Worm (Caenorhabditis elegans) whole organism, dauer: ENCODE results near the gene ifta-2.

Source experiments
- unc-62 ChIP-seq: sonication (generic microtip); optimal IDR thresholded peaks from 2 replicates; lab custom pipeline; 2017; ENCODE audit warnings: missing biosample characterization, missing genetic modification reagents, missing genetic modification characterization

ifta-2 gene

DNA sequence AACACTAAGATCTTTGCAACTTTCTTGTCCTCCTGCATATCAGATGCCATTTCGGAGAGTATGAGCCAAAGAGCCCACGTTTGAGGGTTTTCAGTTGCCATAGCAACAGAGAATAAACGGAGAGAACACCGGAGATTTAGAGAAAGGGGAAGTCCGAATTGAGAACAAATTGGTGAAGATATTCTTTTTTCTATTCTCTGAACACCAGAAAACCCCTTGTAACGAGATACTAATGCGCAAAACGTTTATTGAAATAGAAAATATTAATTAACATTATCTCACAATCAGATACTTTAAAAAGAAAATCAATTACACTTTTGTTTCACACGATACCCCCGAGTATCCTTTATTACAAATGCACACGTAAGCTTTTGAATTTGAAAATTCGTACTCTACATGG is at the start of gene ifta-2:
TSS of gene ifta-2 (minus strand) at position 101 of the 400 bp plus-strand sequence.
- no peak for TF ChIP-seq unc-62 (GFP tag; lab: Kevin White, UChicago)

DNA sequence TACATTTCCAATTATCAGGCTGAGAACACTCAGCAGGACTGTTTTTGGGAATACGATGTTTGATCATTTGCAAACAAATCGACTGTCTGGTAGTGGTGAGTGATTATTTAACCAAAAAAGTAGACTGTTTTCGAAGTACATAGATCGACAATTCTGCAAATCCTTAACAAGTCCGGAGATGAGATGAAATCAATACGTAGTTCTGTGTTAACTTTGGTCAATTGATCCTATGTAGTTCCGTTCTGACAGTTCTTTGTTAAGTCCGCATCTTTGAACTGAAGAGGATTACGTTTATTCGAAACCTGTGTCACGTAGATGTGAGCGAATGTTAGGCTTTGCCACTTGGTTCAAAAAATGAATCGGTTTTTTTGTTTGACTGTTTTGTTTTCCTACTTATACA is 49.8 kb upstream of the ifta-2 start, which contains the start of gene clec-199:
TSS of gene clec-199 (plus strand) at position 301 of the 400 bp plus-strand sequence.
- TF ChIP-seq unc-62 (GFP tag; lab: Kevin White, UChicago): no peak

DNA sequence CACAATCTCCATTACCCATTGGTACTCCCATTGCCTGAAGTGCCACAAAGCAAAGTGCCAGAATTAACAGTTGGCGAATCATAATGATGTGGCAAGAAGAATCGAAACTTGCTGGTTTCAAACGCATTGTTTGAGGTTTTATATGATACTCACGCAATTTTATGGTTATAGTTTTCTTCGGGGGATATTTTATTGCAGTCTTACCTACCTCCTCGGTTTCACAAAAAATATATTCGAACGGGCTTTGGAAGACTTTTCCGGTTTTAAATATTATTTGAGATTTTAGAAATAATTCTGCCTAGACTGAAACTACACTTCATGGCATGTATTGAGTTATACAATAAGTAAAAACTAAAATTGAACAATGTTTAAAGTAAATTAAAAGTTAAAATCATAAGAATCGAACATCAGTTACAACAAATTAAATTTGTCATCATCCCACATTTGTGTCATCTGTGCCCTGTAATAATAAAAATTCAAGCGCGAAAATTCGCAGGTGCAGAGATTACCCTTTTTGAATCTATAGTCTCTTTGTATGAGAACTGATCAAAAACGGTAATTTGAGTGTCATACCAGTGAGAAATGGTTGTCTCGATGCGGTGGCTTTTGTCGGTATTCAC is 44.9 kb upstream of the ifta-2 start, which contains the start of the genes clec-197 and clec-198:
TSS of gene clec-197 (minus strand) at position 101 of the 620 bp plus-strand sequence.
TSS of gene clec-198 (plus strand) at position 570 of the 620 bp plus-strand sequence.
- TF ChIP-seq unc-62 (GFP tag; lab: Kevin White, UChicago): no peak

DNA sequence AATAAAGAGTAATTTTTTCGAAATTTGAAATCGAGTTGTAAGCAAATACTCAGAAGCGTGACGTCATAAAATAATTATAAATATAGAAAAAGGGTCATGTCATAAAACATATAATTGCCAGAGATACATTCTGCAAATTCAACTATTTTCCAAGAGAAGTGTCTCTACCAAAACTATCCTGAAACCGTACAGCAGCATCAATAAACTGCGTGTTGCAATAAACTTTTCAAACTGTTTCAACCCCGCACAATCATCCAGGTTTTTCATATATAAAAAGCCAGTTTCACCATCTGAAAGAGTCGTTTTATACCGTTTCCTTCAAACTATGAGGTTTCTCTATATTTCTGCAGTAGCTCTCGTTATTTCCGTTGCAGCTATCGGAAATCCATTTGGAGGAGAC is 41.6 kb upstream of the ifta-2 start, which contains the start of gene C49C3.11:
TSS of gene C49C3.11 (plus strand) at position 301 of the 400 bp plus-strand sequence.
- TF ChIP-seq unc-62 (GFP tag; lab: Kevin White, UChicago): no peak

DNA sequence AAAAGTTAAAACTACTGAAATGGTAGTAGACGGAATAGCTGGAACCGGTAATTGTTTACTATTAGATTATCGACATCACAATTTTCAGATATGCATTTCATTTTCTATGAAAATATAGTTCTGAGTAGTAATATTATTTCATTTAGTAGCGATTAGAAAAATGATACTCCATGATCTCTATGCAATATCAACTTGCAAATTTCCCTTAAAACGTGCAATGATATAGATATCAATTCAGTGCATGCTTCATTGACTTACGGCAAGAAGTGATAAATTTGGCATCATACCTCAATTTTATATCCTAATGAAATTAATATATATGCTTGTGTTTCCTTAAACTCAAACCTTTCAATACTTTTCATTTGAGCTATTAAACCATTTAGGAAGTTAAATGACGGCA is 40.8 kb upstream of the ifta-2 start, which contains the start of gene C49C3.21:
TSS of gene C49C3.21 (plus strand) at position 301 of the 400 bp plus-strand sequence.
- no peak for TF ChIP-seq unc-62 (GFP tag; lab: Kevin White, UChicago)

DNA sequence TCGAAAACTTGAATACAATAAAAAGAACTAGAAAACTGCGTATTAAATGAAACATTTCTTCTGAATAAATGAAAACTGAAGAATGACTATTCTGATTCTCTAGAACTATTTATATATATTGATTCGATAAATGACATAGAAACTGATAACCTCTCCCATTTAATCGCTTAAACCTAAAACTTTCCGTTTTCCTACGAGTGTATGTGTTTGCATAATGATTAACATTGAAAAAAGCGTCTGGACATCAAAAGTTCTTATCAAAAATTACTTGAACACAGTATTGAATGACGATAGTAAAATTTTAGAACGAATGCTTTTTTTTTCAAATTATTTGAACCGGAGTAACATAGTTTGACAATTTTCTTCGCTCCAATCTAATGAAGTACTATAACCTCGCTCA is 40.3 kb upstream of the ifta-2 start, which contains the start of gene C49C3.9:
TSS of gene C49C3.9 (minus strand) at position 136 of the 400 bp plus-strand sequence.
- no peak for TF ChIP-seq unc-62 (GFP tag; lab: Kevin White, UChicago)

DNA sequence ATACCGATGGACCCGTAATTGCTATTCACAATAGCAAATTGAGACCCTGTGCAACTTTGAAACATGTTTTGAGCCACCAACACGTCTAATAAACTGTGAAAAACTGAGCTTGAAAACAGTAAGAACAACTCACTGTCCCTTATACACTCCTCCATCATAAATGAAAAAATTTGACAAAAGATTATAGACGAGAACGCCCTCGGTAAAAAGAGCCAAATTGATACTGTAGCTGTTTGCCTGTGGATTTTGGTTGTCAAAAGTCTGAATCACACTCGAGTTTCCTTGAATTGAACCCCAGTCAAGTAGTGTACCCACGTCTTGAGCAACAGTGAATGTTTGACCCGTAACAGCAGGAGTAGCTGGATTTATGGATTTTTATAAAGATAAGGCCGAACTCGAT is 39.2 kb upstream of the ifta-2 start:
- TF ChIP-seq unc-62 (GFP tag; lab: Kevin White, UChicago): no peak

DNA sequence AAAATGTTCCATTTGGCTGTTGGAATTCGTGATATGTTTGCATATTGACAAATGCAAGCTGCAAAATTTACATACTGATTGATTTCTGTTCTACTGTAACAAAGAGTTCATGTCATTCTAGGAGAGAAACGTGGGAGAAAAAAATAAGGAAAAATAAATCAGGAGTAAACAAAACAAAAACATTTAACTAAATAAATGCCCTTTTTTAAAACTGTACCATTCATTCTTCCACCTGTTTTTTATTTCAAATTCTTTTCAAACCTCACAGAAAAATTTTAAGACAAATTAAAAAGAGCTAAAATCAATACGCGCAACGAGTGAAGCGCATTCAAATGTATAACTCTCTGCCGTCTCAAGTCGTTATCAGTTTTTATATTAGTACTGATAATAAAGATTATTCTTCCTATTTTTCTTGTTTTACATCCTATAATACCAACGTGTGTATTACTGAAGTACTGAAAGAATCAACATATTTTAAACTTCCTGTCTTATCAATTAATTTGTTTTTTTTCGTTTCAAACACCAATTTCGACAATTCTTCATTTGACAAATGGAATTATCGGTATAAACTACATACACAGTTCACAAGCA is 37.2 kb upstream of the ifta-2 start, which contains the start of gene C49C3.10:
TSS of gene C49C3.10 (minus strand) at position 51 of the 591 bp plus-strand sequence.
- no peak for TF ChIP-seq unc-62 (GFP tag; lab: Kevin White, UChicago)

DNA sequence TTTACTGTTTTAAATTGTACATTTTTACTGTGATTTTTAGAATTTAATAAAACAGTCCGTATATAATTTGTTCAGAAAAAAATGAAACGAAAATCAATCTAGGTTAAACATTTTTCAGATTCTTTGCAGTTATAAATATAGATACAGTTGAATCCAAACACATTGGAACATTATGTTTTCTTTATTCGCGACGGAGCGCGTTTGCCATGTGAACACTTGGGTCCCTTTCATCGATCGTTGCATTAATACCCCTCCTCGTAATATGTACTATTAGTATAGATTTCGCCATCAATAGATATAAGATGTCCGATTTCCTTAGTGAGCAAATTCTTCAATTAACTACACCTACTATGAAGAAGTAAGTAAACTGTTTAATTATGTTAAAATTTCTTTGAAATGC is 33.2 kb upstream of the ifta-2 start, which contains the start of gene C49C3.8:
TSS of gene C49C3.8 (plus strand) at position 173 of the 400 bp plus-strand sequence.
- no peak for TF ChIP-seq unc-62 (GFP tag; lab: Kevin White, UChicago)

DNA sequence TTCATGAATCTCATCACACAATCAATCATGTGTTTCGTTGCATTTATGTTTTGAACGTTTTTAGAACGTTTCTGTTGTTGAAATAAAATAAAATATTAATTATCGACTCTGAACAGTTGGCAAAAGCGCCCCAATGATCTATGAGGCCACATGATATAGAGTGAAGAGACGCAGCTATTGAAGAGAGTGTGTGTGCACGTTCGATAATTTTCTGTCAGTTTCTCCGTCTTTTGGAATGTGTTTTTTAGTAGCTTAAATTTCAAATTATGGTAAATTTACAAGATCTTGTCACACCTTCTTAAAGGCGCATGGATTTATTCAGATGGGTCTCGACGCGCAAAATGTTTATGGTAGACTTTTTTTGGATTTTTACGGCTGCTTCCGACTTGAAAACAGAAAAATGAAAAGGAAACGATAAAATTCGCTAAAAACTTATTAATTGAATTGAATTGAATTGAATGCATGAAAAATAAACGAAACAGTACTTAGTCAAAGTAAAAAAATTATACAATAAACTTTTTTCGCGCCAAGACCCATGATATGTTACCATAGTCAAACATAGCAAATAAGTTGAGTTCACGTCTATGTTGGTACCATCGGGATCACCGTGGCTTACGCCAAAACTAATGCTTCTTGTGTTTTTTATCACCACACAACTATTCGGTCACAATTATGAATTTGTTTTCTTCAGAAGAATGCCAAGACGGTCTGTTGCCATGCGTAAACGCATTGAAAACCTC is 31.9 kb upstream of the ifta-2 start, which contains the start of gene C49C3.15:
TSS of gene C49C3.15 (plus strand) at position 690 of the 740 bp plus-strand sequence.
- no peak for TF ChIP-seq unc-62 (GFP tag; lab: Kevin White, UChicago)

DNA sequence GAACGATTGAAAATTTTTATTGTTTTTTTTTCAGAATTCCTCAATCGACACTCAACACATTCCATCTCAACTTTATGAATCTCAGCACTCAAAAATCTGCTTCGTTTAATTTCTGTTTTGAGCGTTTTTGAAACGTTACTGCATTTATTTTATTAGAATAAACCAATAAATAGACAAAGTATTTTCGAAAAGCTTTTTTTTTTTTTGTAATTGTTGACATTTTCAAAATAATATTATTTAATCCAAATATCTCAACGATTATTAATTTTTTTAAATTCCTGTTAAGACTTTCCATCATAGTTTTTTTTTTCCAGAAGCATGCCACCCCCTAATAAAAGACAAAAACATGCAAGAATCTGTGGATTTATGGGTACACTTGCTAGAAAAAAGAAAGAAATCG is 30.4 kb upstream of the ifta-2 start, which contains the start of gene C49C3.7:
TSS of gene C49C3.7 (plus strand) at position 301 of the 400 bp plus-strand sequence.
- TF ChIP-seq unc-62 (GFP tag; lab: Kevin White, UChicago): no peak

DNA sequence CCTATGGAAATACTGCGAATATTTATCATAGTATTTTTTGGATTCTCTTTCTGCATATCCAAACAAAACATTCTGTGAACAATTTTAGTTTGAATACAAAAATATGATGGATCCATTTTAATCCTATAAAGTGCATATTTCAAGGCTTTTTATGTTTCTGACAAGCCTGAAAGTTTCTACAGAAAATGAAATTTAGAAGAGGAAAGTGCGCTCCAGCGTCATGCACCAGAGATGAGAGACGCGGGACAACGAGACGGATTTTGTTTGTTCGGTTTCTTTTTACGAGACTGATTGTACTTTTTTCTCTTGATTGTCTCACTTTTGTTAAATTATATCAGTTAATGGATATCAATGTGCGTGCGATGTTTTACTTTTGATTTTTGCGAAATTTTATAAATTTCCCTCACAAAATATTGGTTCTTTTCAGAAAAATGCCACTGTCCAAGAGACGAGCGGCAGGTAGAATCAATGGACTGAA is 29.3 kb upstream of the ifta-2 start, which contains the start of gene C49C3.6:
TSS of gene C49C3.6 (plus strand) at position 428 of the 478 bp plus-strand sequence.
- TF ChIP-seq unc-62 (GFP tag; lab: Kevin White, UChicago): no peak

DNA sequence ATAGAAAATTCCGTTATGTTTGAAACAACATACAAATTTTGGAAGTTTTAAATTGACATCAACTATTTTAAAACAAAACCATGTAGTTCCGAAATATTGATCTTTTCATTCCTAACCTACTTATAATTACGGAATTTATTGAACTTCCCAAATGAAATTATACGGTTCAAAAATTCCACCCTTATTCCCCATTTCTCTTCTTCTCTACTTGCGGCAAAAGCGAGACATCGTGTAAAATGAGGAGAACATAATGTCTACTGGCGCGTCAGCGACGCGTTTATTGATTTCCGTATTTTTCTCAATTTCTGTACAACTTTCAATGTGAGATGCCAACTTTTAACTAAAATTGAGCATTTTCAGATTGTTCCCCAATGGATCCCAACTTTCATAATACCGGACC is 27.0 kb upstream of the ifta-2 start, which contains the start of gene ceh-88:
TSS of gene ceh-88 (plus strand) at position 355 of the 400 bp plus-strand sequence.
- no peak for TF ChIP-seq unc-62 (GFP tag; lab: Kevin White, UChicago)

DNA sequence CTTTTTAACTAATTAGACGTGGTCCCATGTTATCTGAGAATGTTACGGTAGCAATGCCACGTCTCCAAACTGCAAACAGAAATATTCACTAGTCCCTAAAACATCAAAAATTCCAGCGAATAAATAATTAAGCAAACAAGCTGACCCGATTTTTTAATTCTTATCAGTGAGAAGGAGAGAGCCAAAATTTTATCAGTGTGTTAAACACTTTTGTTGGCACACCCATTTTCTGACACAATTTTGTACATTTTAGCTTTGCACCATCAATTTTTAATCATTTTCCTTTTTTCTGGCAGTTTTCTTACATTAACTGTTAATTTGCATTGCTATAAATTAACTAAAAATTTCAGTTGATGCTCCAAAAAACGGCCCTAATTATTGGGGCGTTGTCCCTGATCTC is 18.6 kb upstream of the ifta-2 start, which contains the start of gene C49C3.4:
TSS of gene C49C3.4 (plus strand) at position 351 of the 400 bp plus-strand sequence.
- no peak for TF ChIP-seq unc-62 (GFP tag; lab: Kevin White, UChicago)

DNA sequence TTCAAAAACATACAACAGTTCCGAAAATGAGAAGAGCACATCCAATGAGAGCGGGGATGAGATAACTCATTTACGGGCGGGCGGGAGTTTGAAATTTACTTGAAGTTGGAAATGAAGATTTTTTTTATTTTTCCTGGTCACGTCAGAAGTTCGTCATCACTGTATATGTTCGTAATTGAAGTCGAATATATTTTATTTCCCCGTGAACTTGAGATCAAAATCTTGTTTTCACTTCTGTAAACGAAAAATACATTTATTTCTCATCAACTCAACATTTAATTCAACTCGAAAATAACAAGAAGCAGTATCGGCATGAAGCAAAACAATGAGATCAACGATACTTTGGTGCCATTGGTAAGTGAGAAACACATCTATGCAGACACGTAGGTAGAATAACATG is 14.6 kb upstream of the ifta-2 start, which contains the start of gene C49C3.20:
TSS of gene C49C3.20 (minus strand) at position 101 of the 400 bp plus-strand sequence.
- TF ChIP-seq unc-62 (GFP tag; lab: Kevin White, UChicago): no peak
